Worm (Caenorhabditis elegans): ENCODE measurements around the gene cit-1.2.
"Not testable (repeated sequence)": the region's sequence is repeated elsewhere in the genome, so short reads cannot be mapped to it uniquely, and the experiment has no call there.

DNA sequence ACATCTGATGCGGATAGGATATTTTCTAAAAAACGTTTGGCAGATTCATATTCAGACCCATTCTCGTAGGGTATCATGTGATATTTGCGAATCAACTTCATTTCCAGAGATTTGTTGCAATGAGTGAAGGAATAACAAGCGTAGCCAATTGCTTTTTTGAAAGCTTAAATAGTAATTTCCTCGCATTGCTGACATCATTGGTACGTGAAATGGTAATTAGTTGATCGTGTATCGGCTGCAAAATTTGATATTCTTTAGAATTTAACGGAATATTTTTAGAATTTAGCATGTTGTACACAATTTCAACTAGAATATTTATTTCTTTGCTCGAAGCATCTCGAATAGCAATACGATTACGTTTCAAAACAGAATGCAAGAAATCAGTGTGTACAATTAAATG, 47.9 kb upstream of the cit-1.2 start, which contains the start of gene F54H12.4:
- TF ChIP-seq F13C5.2, hmbx-1 (tag; optimal IDR thresholded peaks at IDR 0.05): not testable (repeated sequence)
